Worm (Caenorhabditis elegans): Measurements from ENCODE around the gene rrsr-1.
A peak's percentile ranks its signal among the peaks of the same experiment; 100 is the strongest.

The rrsr-1 gene

ce11 chrV:14424958-14425492 lies at the start of gene rrsr-1:
Gene rrsr-1 (minus strand): TSS chrV:14425008.
- TF ChIP-seq elt-1 (tag; optimal IDR thresholded peaks at IDR 0.05) (no peak), R02D3.7 (tag; optimal IDR thresholded peaks at IDR 0.05) (no peak), nhr-23 (tag; optimal IDR thresholded peaks at IDR 0.05) (no peak), nhr-129 (tag; optimal IDR thresholded peaks at IDR 0.05) (peak; percentile 46), sma-9 (GFP tag; optimal IDR thresholded peaks at IDR 0.05) (peak; percentile 47), sma-9 (tag; optimal IDR thresholded peaks at IDR 0.05) (no peak), lin-11 (tag; optimal IDR thresholded peaks at IDR 0.05) (peak; percentile 38), ztf-4 (tag; optimal IDR thresholded peaks at IDR 0.05) (no peak), ztf-11 (tag; optimal IDR thresholded peaks at IDR 0.05) (no peak), nhr-10 (tag; optimal IDR thresholded peaks at IDR 0.05) (no peak), alr-1 (tag; optimal IDR thresholded peaks at IDR 0.05) (no peak), nhr-77 (tag; optimal IDR thresholded peaks at IDR 0.05) (no peak), fos-1 (tag; optimal IDR thresholded peaks at IDR 0.05) (no peak), nhr-25 (tag; optimal IDR thresholded peaks at IDR 0.05) (no peak), ceh-82 (tag; optimal IDR thresholded peaks at IDR 0.05) (no peak), sem-4 (tag; optimal IDR thresholded peaks at IDR 0.05) (no peak), gmeb-1 (tag; optimal IDR thresholded peaks at IDR 0.05) (no peak), crh-2 (tag; optimal IDR thresholded peaks at IDR 0.05) (no peak), sma-3 (GFP tag; optimal IDR thresholded peaks at IDR 0.05) (peak; percentile 28), zag-1 (tag; optimal IDR thresholded peaks at IDR 0.05) (no peak), mdl-1 (tag; optimal IDR thresholded peaks at IDR 0.05) (no peak), F13H6.1 (tag; optimal IDR thresholded peaks at IDR 0.05) (peak; percentile 38), nhr-11 (tag; optimal IDR thresholded peaks at IDR 0.05) (no peak), Y55F3AM.14 (GFP tag; optimal IDR thresholded peaks at IDR 0.05) (no peak), lsy-2 (tag; optimal IDR thresholded peaks at IDR 0.05) (peak in 1 of 2 experiments; percentile 33), nhr-6 (tag; optimal IDR thresholded peaks at IDR 0.05) (no peak), mbf-1 (tag; optimal IDR thresholded peaks at IDR 0.05) (no peak), ZK546.5 (tag; optimal IDR thresholded peaks at IDR 0.05) (no peak), aly-2 (tag; optimal IDR thresholded peaks at IDR 0.05) (no peak), lin-13 (GFP tag; optimal IDR thresholded peaks at IDR 0.05) (no peak), C34F6.9 (tag; optimal IDR thresholded peaks at IDR 0.05) (peak; percentile 56), snpc-4 (tag; optimal IDR thresholded peaks at IDR 0.05) (no peak), skn-1 (tag; optimal IDR thresholded peaks at IDR 0.05) (peak; percentile 62), egl-27 (tag; optimal IDR thresholded peaks at IDR 0.05) (no peak), ama-1 (optimal IDR thresholded peaks at IDR 0.05) (no peak), nhr-21 (tag; optimal IDR thresholded peaks at IDR 0.05) (no peak), blmp-1 (tag; optimal IDR thresholded peaks at IDR 0.05; ENCODE audit: insufficient read depth) (no peak), peb-1 (tag; optimal IDR thresholded peaks at IDR 0.05) (no peak), unc-62 (GFP tag; optimal IDR thresholded peaks at IDR 0.05) (no peak), lin-39 (tag; optimal IDR thresholded peaks at IDR 0.05) (no peak), nhr-12 (tag; optimal IDR thresholded peaks at IDR 0.05) (no peak), unc-39 (tag; optimal IDR thresholded peaks at IDR 0.05) (no peak), elt-3 (tag; optimal IDR thresholded peaks at IDR 0.05) (no peak), unc-55 (GFP tag; optimal IDR thresholded peaks at IDR 0.05) (peak; percentile 54), dmd-4 (tag; optimal IDR thresholded peaks at IDR 0.05) (no peak), ceh-16 (tag; optimal IDR thresholded peaks at IDR 0.05) (no peak), mab-5 (tag; optimal IDR thresholded peaks at IDR 0.05) (no peak), nhr-237 (tag; optimal IDR thresholded peaks at IDR 0.05) (no peak), ztf-1 (GFP tag; conservative IDR thresholded peaks at IDR 0.05) (no peak)

Measured in whole organism, L2 larva.